Fruit fly (Drosophila melanogaster): ENCODE measurements around the gene CG15465.

DNA sequence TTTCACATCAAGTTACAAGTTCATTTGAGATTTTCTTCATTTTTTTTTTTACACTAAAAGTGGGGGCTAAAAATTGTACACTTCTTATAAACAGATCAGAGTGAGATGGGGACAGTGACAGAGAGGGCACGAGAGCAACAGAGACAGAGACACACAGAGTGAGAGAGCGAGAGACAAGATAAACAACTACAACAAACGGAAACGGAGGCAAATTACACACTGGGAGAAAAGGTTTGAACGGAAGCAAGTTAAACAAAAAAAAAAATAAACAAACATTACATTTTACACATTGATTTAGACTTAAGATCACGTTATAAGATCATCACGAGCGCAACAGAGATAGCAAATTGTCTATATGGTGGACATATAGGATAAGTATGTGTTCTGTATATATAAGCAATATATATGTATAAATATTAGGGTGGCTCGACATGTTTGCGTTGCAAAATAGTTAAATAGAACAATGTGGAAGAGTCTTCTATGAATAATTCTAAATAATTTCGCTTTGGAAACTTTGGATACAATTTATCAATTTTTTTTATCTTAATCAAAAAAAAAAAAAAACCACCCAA is 9.6 kb upstream of the CG15465 start:
- TF ChIP-seq CG9948 (tag; optimal IDR thresholded peaks at IDR 0.05), result no peak
- TF ChIP-seq rn (GFP tag; IDR thresholded peaks at IDR 0.05), result no peak
- 0 out of 3 replicates have a peak, but pooled peaks have one; percentile 42 for TF ChIP-seq CG4496 (GFP tag; IDR thresholded peaks at IDR 0.05)
- TF ChIP-seq CG15710 (tag; optimal IDR thresholded peaks at IDR 0.05), result no peak

Measured in whole organism, pupa.